Fruit fly (Drosophila melanogaster) whole organism, prepupa: ENCODE measurements around the gene CG4988.
A peak's percentile ranks its signal among the peaks of the same experiment; 100 is the strongest.

Experiments used
- CG10631 ChIP-seq: fragments of 200-800 bp; sonication (Bioruptor generic); optimal IDR thresholded peaks from 2 replicates; lab custom pipeline; 2016; ENCODE audit warnings: missing biosample characterization, missing genetic modification characterization
- CG11294 ChIP-seq: fragments of 200-800 bp; sonication (Bioruptor generic); IDR thresholded peaks from 2 replicates; pipeline ENCODE4 v1.3.6; 2022; ENCODE audit warnings: missing biosample characterization, missing genetic modification characterization
- CG11762 ChIP-seq: fragments of 200-800 bp; sonication (Bioruptor generic); optimal IDR thresholded peaks from 3 replicates; lab custom pipeline; 2016; ENCODE audit warnings: missing biosample characterization, missing genetic modification characterization; ENCODE audit not compliant: insufficient read depth
- CG3032 ChIP-seq: fragments of 200-800 bp; optimal IDR thresholded peaks from 2 replicates; lab custom pipeline; 2019; ENCODE audit warnings: missing biosample characterization, mild to moderate bottlenecking, missing genetic modification characterization, moderate library complexity
- CG32006 ChIP-seq: fragments of 200-800 bp; sonication (Bioruptor generic); optimal IDR thresholded peaks from 3 replicates; lab custom pipeline; 2017; ENCODE audit warnings: missing biosample characterization, mild to moderate bottlenecking, missing genetic modification characterization
- CG6792 ChIP-seq: fragments of 200-800 bp; sonication (Bioruptor generic); optimal IDR thresholded peaks from 3 replicates; lab custom pipeline; 2016; ENCODE audit warnings: missing biosample characterization, missing genetic modification characterization
- CG6808 ChIP-seq: fragments of 200-800 bp; sonication (Bioruptor generic); optimal IDR thresholded peaks from 3 replicates; lab custom pipeline; 2017; ENCODE audit warnings: missing biosample characterization, missing genetic modification characterization, mild to moderate bottlenecking, moderate library complexity, missing genetic modification reagents
- CG8319 ChIP-seq: fragments of 200-800 bp; sonication (Bioruptor generic); optimal IDR thresholded peaks from 3 replicates; lab custom pipeline; 2016; ENCODE audit warnings: missing biosample characterization, missing genetic modification characterization
- CG8632 ChIP-seq: fragments of 200-800 bp; sonication (Bioruptor generic); optimal IDR thresholded peaks from 3 replicates; lab custom pipeline; 2016; ENCODE audit warnings: missing biosample characterization, missing genetic modification characterization
- Eip75B ChIP-seq: fragments of 200-800 bp; sonication (Bioruptor generic); optimal IDR thresholded peaks from 3 replicates; lab custom pipeline; 2016; ENCODE audit warnings: missing biosample characterization, missing genetic modification characterization
- Eip78C ChIP-seq: fragments of 200-800 bp; sonication (Bioruptor generic); peaks from one replicate; lab custom pipeline; 2016; ENCODE audit warnings: missing biosample characterization, missing genetic modification characterization
- Eip93F ChIP-seq: fragments of 200-800 bp; sonication (Bioruptor generic); optimal IDR thresholded peaks from 2 replicates; lab custom pipeline; 2016; ENCODE audit warnings: missing biosample characterization, mild to moderate bottlenecking, missing genetic modification characterization
- Ets21C ChIP-seq: fragments of 200-800 bp; sonication (Bioruptor generic); optimal IDR thresholded peaks from 3 replicates; lab custom pipeline; 2016; ENCODE audit warnings: missing biosample characterization, missing genetic modification characterization
- Hr38 ChIP-seq: sonication (Bioruptor generic); optimal IDR thresholded peaks from 2 replicates; lab custom pipeline; 2016; ENCODE audit warnings: missing biosample characterization, missing genetic modification characterization
- Sox14 ChIP-seq: fragments of 200-800 bp; sonication (Bioruptor generic); optimal IDR thresholded peaks from 3 replicates; lab custom pipeline; 2016; ENCODE audit warnings: missing biosample characterization, missing genetic modification characterization
- cyc ChIP-seq: fragments of 200-800 bp; sonication (Bioruptor generic); optimal IDR thresholded peaks from 3 replicates; lab custom pipeline; 2016; ENCODE audit warnings: missing biosample characterization, missing genetic modification characterization
- dac ChIP-seq: fragments of 200-800 bp; sonication (Bioruptor generic); optimal IDR thresholded peaks from 2 replicates; lab custom pipeline; 2017; ENCODE audit warnings: missing biosample characterization, mild to moderate bottlenecking, missing genetic modification characterization
- fd85E ChIP-seq: fragments of 200-800 bp; sonication (Bioruptor generic); optimal IDR thresholded peaks from 3 replicates; lab custom pipeline; 2016; ENCODE audit warnings: missing biosample characterization, missing genetic modification characterization
- fkh ChIP-seq: fragments of 200-800 bp; sonication (Bioruptor generic); optimal IDR thresholded peaks from 3 replicates; lab custom pipeline; 2017; ENCODE audit warnings: missing biosample characterization, mild to moderate bottlenecking, missing genetic modification characterization, moderate library complexity
- net ChIP-seq: fragments of 200-800 bp; sonication (Bioruptor generic); optimal IDR thresholded peaks from 3 replicates; lab custom pipeline; 2016; ENCODE audit warnings: missing biosample characterization, missing genetic modification characterization
- spab ChIP-seq: fragments of 200-800 bp; sonication (Bioruptor generic); optimal IDR thresholded peaks from 2 replicates; lab custom pipeline; 2017; ENCODE audit warnings: missing biosample characterization, mild to moderate bottlenecking, missing genetic modification characterization, missing genetic modification reagents
- svp ChIP-seq: fragments of 200-800 bp; sonication (Bioruptor generic); peaks from one replicate; lab custom pipeline; 2016; ENCODE audit warnings: missing biosample characterization, missing genetic modification characterization
- vri ChIP-seq: fragments of 200-800 bp; sonication (Bioruptor generic); optimal IDR thresholded peaks from 3 replicates; lab custom pipeline; 2016; ENCODE audit warnings: missing biosample characterization, mild to moderate bottlenecking, missing genetic modification characterization

Gene CG4988

dm6 chr2L:11662959-11663358 is 31.6 kb upstream of the CG4988 start, which contains the start of gene CG44477:
TSS of gene CG44477 (plus strand) at chr2L:11663259.
- TF ChIP-seq fd85E: no peak
- no peak for TF ChIP-seq cyc (GFP tag; lab: Kevin White, UChicago)
- TF ChIP-seq CG3032 (tag; lab: Kevin White, UChicago): no peak

DNA sequence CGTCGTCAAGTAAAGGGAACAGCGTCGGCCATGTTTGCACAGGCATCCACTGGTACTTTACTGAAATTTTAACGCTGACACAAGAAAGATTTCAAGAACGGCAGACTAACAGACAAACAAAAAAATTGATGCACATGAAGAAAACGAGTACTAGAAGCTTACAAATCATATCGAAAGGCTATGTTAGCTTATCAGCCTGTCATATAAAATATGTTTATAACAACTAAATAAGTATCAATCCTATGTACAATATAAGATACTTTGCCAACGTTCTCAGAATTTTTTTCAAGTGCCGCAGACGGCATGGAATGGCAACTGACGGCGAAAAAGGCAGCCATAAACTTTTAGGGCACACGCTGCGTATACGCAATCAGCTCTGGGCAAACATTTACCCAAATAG is 7.2 kb downstream of the CG4988 start:
- TF ChIP-seq fkh (GFP tag; lab: Kevin White, UChicago) (peak; percentile 3), svp (GFP tag; lab: Kevin White, UChicago) (peak; percentile 56), CG8632 (no peak), CG32006 (GFP tag; lab: Kevin White, UChicago) (no peak)

DNA sequence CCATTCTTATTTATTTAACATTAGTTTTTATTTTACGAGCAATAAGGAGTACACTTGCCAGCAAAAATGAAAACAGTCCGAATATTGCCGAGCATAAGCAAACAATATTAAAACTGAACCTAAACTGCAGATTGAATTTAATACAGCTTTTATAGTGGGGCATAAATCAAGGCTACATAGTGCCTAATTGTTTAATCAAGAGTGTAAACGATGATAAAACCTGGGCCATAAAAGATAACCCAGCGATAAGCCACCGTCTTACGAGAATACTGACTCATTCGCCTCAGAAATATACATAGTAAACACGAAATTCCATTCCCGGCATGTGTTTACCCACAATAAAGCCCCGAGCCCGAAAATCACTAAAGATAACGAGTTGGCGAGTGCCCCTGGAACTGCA is 41.4 kb downstream of the CG4988 start:
- TF ChIP-seq CG32006 (GFP tag; lab: Kevin White, UChicago) (no peak), Eip78C (GFP tag; lab: Kevin White, UChicago) (peak; percentile 56), svp (GFP tag; lab: Kevin White, UChicago) (peak; percentile 51), vri (GFP tag; lab: Kevin White, UChicago) (peak; percentile 35), Sox14 (GFP tag; lab: Kevin White, UChicago) (no peak), fkh (GFP tag; lab: Kevin White, UChicago) (peak; percentile 73)
- TF ChIP-seq, all 60 proteins: peak for 4

dm6 chr2L:11737648-11738047 is 43.0 kb downstream of the CG4988 start:
- TF ChIP-seq net (GFP tag; lab: Kevin White, UChicago) (no peak), svp (GFP tag; lab: Kevin White, UChicago) (peak; percentile 47), CG6808 (no peak)

dm6 chr2L:11738554-11738982 is 44.0 kb downstream of the CG4988 start, which contains the start of gene Vha100-5:
TSS of gene Vha100-5 (plus strand) at chr2L:11738948.
- no peak for TF ChIP-seq CG6792 (GFP tag; lab: Kevin White, UChicago)
- no peak for TF ChIP-seq net (GFP tag; lab: Kevin White, UChicago)
- no peak for TF ChIP-seq Eip75B (GFP tag; lab: Kevin White, UChicago)
- TF ChIP-seq vri (GFP tag; lab: Kevin White, UChicago): peak; percentile 56
- no peak for TF ChIP-seq CG10631 (GFP tag; lab: Kevin White, UChicago)

- no peak for TF ChIP-seq CG6792 (GFP tag; lab: Kevin White, UChicago)
- TF ChIP-seq cyc (GFP tag; lab: Kevin White, UChicago): no peak
- peak; percentile 25 for TF ChIP-seq Eip93F (GFP tag; lab: Kevin White, UChicago)
- no peak for TF ChIP-seq CG8319 (GFP tag; lab: Kevin White, UChicago)
- TF ChIP-seq Ets21C (GFP tag; lab: Kevin White, UChicago): no peak
- TF ChIP-seq CG10631 (GFP tag; lab: Kevin White, UChicago): no peak
- TF ChIP-seq CG11294 (GFP tag; lab: Robert Waterston, UW): no peak
- TF ChIP-seq dac (GFP tag; lab: Kevin White, UChicago): no peak
- TF ChIP-seq CG6808: no peak
- TF ChIP-seq CG11762 (GFP tag; lab: Kevin White, UChicago): no peak
- TF ChIP-seq Hr38 (GFP tag; lab: Kevin White, UChicago): no peak
- TF ChIP-seq vri (GFP tag; lab: Kevin White, UChicago): peak; percentile 86
- TF ChIP-seq spab (GFP tag; lab: Kevin White, UChicago): no peak
Measured at dm6 chr2L:11740595-11740994, 46.0 kb downstream of the CG4988 start.
